Worm (Caenorhabditis elegans) whole organism, late embryonic: Measurements from ENCODE around the gene C05G5.5.

Experiments used
- ama-1 ChIP-seq: fragments of 150-350 bp; optimal IDR thresholded peaks from 2 replicates; lab custom pipeline; 2014
- ceh-6 ChIP-seq: fragments of 200-800 bp; sonication (Bioruptor generic); optimal IDR thresholded peaks from 2 replicates; lab custom pipeline; 2018; ENCODE audit warnings: mild to moderate bottlenecking, missing genetic modification characterization, missing compliant biosample characterization
- elt-2 ChIP-seq: sonication (generic microtip); optimal IDR thresholded peaks from 2 replicates; lab custom pipeline; 2016; ENCODE audit warnings: missing genetic modification reagents, missing genetic modification characterization, missing compliant biosample characterization
- elt-4 ChIP-seq: sonication (generic microtip); optimal IDR thresholded peaks from 2 replicates; lab custom pipeline; 2016; ENCODE audit warnings: missing genetic modification characterization, missing compliant biosample characterization
- lim-6 ChIP-seq: sonication (generic microtip); optimal IDR thresholded peaks from 2 replicates; lab custom pipeline; 2016; ENCODE audit warnings: missing genetic modification characterization, missing compliant biosample characterization
- nfya-1 ChIP-seq: sonication (generic microtip); optimal IDR thresholded peaks from 2 replicates; lab custom pipeline; 2017; ENCODE audit warnings: missing genetic modification characterization, mild to moderate bottlenecking, missing compliant biosample characterization, antibody characterized with exemption, moderate library complexity
- pax-1 ChIP-seq: fragments of 150-350 bp; optimal IDR thresholded peaks from 2 replicates; lab custom pipeline; 2014; ENCODE audit warnings: missing biosample characterization, missing genetic modification characterization
- pha-4 ChIP-seq: fragments of 150-350 bp; optimal IDR thresholded peaks from 2 replicates; lab custom pipeline; 2018; ENCODE audit warnings: missing biosample characterization, missing genetic modification reagents, missing genetic modification characterization
- syd-9 ChIP-seq: sonication (generic microtip); optimal IDR thresholded peaks from 2 replicates; lab custom pipeline; 2016; ENCODE audit warnings: mild to moderate bottlenecking, missing genetic modification characterization, moderate library complexity, missing compliant biosample characterization
- tbx-2 ChIP-seq: sonication (generic microtip); optimal IDR thresholded peaks from 2 replicates; lab custom pipeline; 2016; ENCODE audit warnings: missing genetic modification characterization, missing compliant biosample characterization
- unc-42 ChIP-seq: sonication (generic microtip); optimal IDR thresholded peaks from 2 replicates; lab custom pipeline; 2016; ENCODE audit warnings: missing genotype, missing genetic modification characterization, missing compliant biosample characterization

DNA sequence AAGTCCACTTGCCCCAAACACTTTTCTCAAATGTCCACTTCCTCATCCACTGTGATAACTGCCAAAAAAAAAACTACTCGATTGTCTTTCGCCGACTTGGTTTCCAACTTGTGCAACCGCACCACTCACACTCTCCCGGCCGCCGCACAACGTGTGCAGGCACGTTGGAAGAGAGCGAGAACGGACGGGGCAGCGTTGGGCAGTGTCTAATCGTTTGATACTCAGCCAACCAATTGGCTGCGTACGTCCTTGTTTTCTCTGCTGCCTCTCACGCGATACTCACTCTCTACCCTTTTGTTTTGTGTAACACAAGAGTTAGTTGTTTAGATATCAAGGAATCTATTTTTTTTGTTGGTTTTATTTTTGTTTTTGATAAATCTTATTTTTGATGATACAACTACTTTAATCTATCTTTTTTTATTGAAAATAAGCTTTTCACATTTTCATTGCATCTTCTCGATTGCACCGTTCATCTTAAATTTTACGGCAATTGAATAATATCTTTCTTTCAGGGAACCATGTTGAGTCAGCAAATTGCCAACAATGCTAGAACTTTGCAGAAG, 7.3 kb downstream of the C05G5.5 start, which contains the start of gene sucl-1:
- TF ChIP-seq ama-1 (no peak), syd-9 (tag; lab: Kevin White, UChicago) (peak; percentile 76), ceh-6 (GFP tag; lab: Kevin White, UChicago) (peak; percentile 32), elt-4 (tag; lab: Kevin White, UChicago) (no peak), elt-2 (peak; percentile 64), unc-42 (tag; lab: Kevin White, UChicago) (peak; percentile 73), pha-4 (tag; lab: Kevin White, UChicago) (no peak), tbx-2 (tag; lab: Kevin White, UChicago) (peak; percentile 74), nfya-1 (tag; lab: Kevin White, UChicago) (peak; percentile 99), lim-6 (tag; lab: Kevin White, UChicago) (no peak), pax-1 (tag; lab: Kevin White, UChicago) (peak; percentile 6)
